Worm (Caenorhabditis elegans) whole organism, L4 larva: Measurements from ENCODE around the gene dpf-5.

Source experiments
- F44E2.7 ChIP-seq: fragments of 200-800 bp; sonication (Bioruptor generic); IDR thresholded peaks from 2 replicates; pipeline ENCODE4 v2.1.2; 2022; ENCODE audit warnings: missing genetic modification characterization, missing compliant biosample characterization
- Y105C5A.15 ChIP-seq: fragments of 200-800 bp; sonication (Bioruptor generic); IDR thresholded peaks from 2 replicates; pipeline ENCODE4 v1.3.6; 2022; ENCODE audit warnings: missing genetic modification characterization, missing compliant biosample characterization
- ceh-44 ChIP-seq: fragments of 200-800 bp; sonication (Bioruptor generic); IDR thresholded peaks from 2 replicates; pipeline ENCODE4 v1.3.6; 2022; ENCODE audit warnings: missing genetic modification reagents, missing genetic modification characterization, missing compliant biosample characterization
- hif-1 ChIP-seq, 2 experiments: sonication (generic microtip); optimal IDR thresholded peaks; 2 replicates each; lab custom pipeline; 2016 to 2017; ENCODE audit warnings: missing compliant biosample characterization in 2 of 2, missing genetic modification characterization in 2 of 2, missing genetic modification reagents in 2 of 2, missing genotype in 2 of 2, mild to moderate bottlenecking in 1 of 2
- jun-1 ChIP-seq: fragments of 150-350 bp; optimal IDR thresholded peaks from 2 replicates; lab custom pipeline; 2014; ENCODE audit warnings: missing biosample characterization, missing genetic modification reagents, missing genetic modification characterization
- lin-39 ChIP-seq: fragments of 150-350 bp; optimal IDR thresholded peaks from 2 replicates; lab custom pipeline; 2014; ENCODE audit warnings: missing biosample characterization, missing genetic modification reagents, missing genetic modification characterization
- lir-3 ChIP-seq: sonication (generic microtip); optimal IDR thresholded peaks from 2 replicates; lab custom pipeline; 2016; ENCODE audit warnings: mild to moderate bottlenecking, missing genetic modification characterization, missing compliant biosample characterization
- madf-9 ChIP-seq: fragments of 200-800 bp; sonication (Bioruptor generic); conservative IDR thresholded peaks from 2 replicates; pipeline ENCODE4 v1.3.6; 2022; ENCODE audit warnings: missing genetic modification reagents, missing genetic modification characterization, missing compliant biosample characterization
- mdl-1 ChIP-seq, 2 experiments: fragments of 150-350 bp in 1 of 2; sonication (generic microtip) in 1 of 2; optimal IDR thresholded peaks; 2 replicates each; lab custom pipeline; 2014 to 2017; ENCODE audit warnings: missing biosample characterization in 2 of 2, missing genetic modification characterization in 2 of 2
- mep-1 ChIP-seq: fragments of 150-350 bp; sonication (generic microtip); optimal IDR thresholded peaks from 3 replicates; lab custom pipeline; 2014; ENCODE audit warnings: missing biosample characterization, missing genetic modification characterization
- mxl-3 ChIP-seq: fragments of 200-800 bp; sonication (Bioruptor generic); optimal IDR thresholded peaks from 2 replicates; lab custom pipeline; 2018; ENCODE audit warnings: mild to moderate bottlenecking, missing genetic modification characterization, missing compliant biosample characterization
- pha-4 ChIP-seq, 2 experiments: fragments of 150-350 bp in 1 of 2; fragments of 200-800 bp in 1 of 2; sonication (Bioruptor generic) in 1 of 2; IDR thresholded peaks in 1 of 2; optimal IDR thresholded peaks in 1 of 2; 2 replicates each; pipeline versions ENCODE4 v1.3.6 to Lab custom; 2014 to 2022; ENCODE audit warnings: missing genetic modification characterization in 2 of 2, missing genetic modification reagents in 2 of 2, missing biosample characterization in 1 of 2, missing compliant biosample characterization in 1 of 2
- pqm-1 ChIP-seq: sonication (generic microtip); optimal IDR thresholded peaks from 2 replicates; lab custom pipeline; 2017; ENCODE audit warnings: missing biosample characterization, missing genetic modification characterization
- snpc-1.2 ChIP-seq: fragments of 200-800 bp; sonication (Bioruptor generic); IDR thresholded peaks from 2 replicates; pipeline ENCODE4 v1.3.6; 2022; ENCODE audit warnings: missing genetic modification reagents, missing genetic modification characterization, missing compliant biosample characterization

DNA sequence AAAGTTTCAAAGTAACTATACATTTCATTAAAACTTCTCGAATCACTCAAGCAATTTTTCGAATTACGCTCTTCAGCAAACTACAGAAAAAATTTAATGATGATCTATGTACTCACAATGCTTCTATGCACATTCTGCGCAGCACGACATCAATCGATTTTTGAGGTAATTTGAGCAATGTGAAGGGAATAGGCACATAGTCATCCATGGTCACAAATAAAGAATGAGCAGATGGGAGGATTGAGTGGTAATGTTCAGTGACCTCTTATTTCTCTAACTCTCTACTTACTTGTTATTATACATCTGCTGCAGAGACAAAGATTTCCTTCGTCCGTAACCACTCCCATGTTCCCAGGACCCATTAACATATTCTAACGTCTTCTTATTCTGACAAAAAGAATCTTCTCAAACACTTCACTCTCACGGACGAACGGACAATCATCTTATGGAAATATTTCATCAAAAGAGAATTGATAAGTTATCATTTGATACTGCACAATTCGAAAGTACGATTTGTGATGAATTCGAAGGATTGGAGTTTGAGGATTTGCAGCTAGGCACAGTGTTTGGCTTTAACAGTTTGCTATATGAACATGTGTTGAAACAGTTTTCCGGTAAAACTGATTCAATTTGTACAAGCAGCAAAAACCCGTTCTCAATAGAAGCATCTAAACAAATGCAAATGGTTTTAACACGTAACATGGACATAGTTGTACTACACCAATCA, 50.3 kb downstream of the dpf-5 start, which contains the start of the genes fbxb-77 and Y17G9B.11:
- TF ChIP-seq hif-1 (tag; optimal IDR thresholded peaks at IDR 0.05; lab: Kevin White, UChicago) (no peak), madf-9 (GFP tag; lab: Robert Waterston, UW) (no peak), lir-3 (tag; lab: Kevin White, UChicago) (no peak), mdl-1 (tag; optimal IDR thresholded peaks at IDR 0.05; lab: Kevin White, UChicago) (no peak), Y105C5A.15 (GFP tag; lab: Robert Waterston, UW) (no peak), ceh-44 (GFP tag; lab: Robert Waterston, UW) (no peak), F44E2.7 (GFP tag; lab: Robert Waterston, UW) (no peak), pha-4 (GFP tag; IDR thresholded peaks at IDR 0.05; lab: Robert Waterston, UW) (no peak), pha-4 (tag; optimal IDR thresholded peaks at IDR 0.05; lab: Kevin White, UChicago) (no peak), snpc-1.2 (no peak), pqm-1 (tag; lab: Kevin White, UChicago) (no peak), jun-1 (tag; lab: Kevin White, UChicago) (no peak), mxl-3 (GFP tag; lab: Kevin White, UChicago) (no peak), lin-39 (tag; lab: Kevin White, UChicago) (no peak), mep-1 (tag; lab: Kevin White, UChicago) (no peak)
